Worm (Caenorhabditis elegans) whole organism, midembryonic: ENCODE results near the gene Y39B6A.13.

ENCODE experiments used
- T22C8.4 ChIP-seq: fragments of 200-800 bp; sonication (Bioruptor generic); IDR thresholded peaks from 2 replicates; pipeline ENCODE4 v1.3.6; 2022; ENCODE audit warnings: missing genetic modification characterization, missing compliant biosample characterization
- cog-1 ChIP-seq: sonication (generic microtip); optimal IDR thresholded peaks from 2 replicates; lab custom pipeline; 2016; ENCODE audit warnings: missing genetic modification characterization, missing compliant biosample characterization
- flt-1 ChIP-seq: fragments of 200-800 bp; sonication (Bioruptor generic); IDR thresholded peaks from 2 replicates; pipeline ENCODE4 v1.3.6; 2022; ENCODE audit warnings: missing genetic modification characterization, missing compliant biosample characterization
- klf-2 ChIP-seq: fragments of 200-800 bp; sonication (Bioruptor generic); conservative IDR thresholded peaks from 2 replicates; pipeline ENCODE4 v1.3.6; 2022; ENCODE audit warnings: missing genetic modification reagents, missing genetic modification characterization, missing compliant biosample characterization
- med-1 ChIP-seq: sonication (generic microtip); optimal IDR thresholded peaks from 2 replicates; lab custom pipeline; 2017; ENCODE audit warnings: missing genetic modification characterization, mild to moderate bottlenecking, missing compliant biosample characterization, antibody characterized with exemption, missing genetic modification reagents; ENCODE audit not compliant: insufficient read depth
- ref-1 ChIP-seq: fragments of 200-800 bp; sonication (Bioruptor generic); conservative IDR thresholded peaks from 2 replicates; pipeline ENCODE4 v1.3.6; 2022; ENCODE audit warnings: missing genetic modification reagents, missing genetic modification characterization, missing compliant biosample characterization
- tab-1 ChIP-seq: fragments of 200-800 bp; sonication (Bioruptor generic); IDR thresholded peaks from 2 replicates; pipeline ENCODE4 v1.3.6; 2022; ENCODE audit warnings: missing genetic modification characterization, missing compliant biosample characterization
- ztf-23 ChIP-seq: fragments of 200-800 bp; sonication (Bioruptor generic); IDR thresholded peaks from 2 replicates; pipeline ENCODE4 v1.3.6; 2022; ENCODE audit warnings: missing genetic modification reagents, missing genetic modification characterization, missing compliant biosample characterization
- ztf-29 ChIP-seq: fragments of 200-800 bp; sonication (Bioruptor generic); IDR thresholded peaks from 2 replicates; pipeline ENCODE4 v1.3.6; 2022; ENCODE audit warnings: missing genetic modification reagents, missing genetic modification characterization, missing compliant biosample characterization

Y39B6A.13 gene

ce11 chrV:19119260-19119659 is at the start of gene Y39B6A.13:
Gene Y39B6A.13 (minus strand): TSS chrV:19119425.
- TF ChIP-seq T22C8.4 (GFP tag; lab: Robert Waterston, UW) (peak; percentile 43; the same call in 1 of the 2 replicates), flt-1 (GFP tag; lab: Robert Waterston, UW) (no peak), med-1 (GFP tag; lab: Kevin White, UChicago) (no peak)

ce11 chrV:19158664-19159063 is 39.4 kb upstream of the Y39B6A.13 start, which contains the start of gene Y39B6A.5:
Gene Y39B6A.5 (minus strand): TSS chrV:19158877.
- TF ChIP-seq klf-2 (GFP tag; lab: Robert Waterston, UW), result no peak
- no peak for TF ChIP-seq ztf-29 (GFP tag; lab: Robert Waterston, UW)
- no peak for TF ChIP-seq med-1 (GFP tag; lab: Kevin White, UChicago)
- TF ChIP-seq ztf-23, result no peak
- no peak for TF ChIP-seq cog-1
- TF ChIP-seq ref-1 (GFP tag; lab: Robert Waterston, UW), result no peak
- no peak for TF ChIP-seq flt-1 (GFP tag; lab: Robert Waterston, UW)
- TF ChIP-seq tab-1, result no peak
- TF ChIP-seq T22C8.4 (GFP tag; lab: Robert Waterston, UW), result no peak

- TF ChIP-seq flt-1 (GFP tag; lab: Robert Waterston, UW) (no peak), tab-1 (no peak), ztf-29 (GFP tag; lab: Robert Waterston, UW) (no peak), ref-1 (GFP tag; lab: Robert Waterston, UW) (no peak), med-1 (GFP tag; lab: Kevin White, UChicago) (no peak), klf-2 (GFP tag; lab: Robert Waterston, UW) (no peak), cog-1 (no peak), T22C8.4 (GFP tag; lab: Robert Waterston, UW) (no peak), ztf-23 (no peak)
These were observed 34.6 kb upstream of the Y39B6A.13 start, which contains the start of gene tsp-13 for ce11 chrV:19153806-19154205. Gene tsp-13 (plus strand): TSS chrV:19154106.

ce11 chrV:19153244-19153643 is 34.0 kb upstream of the Y39B6A.13 start:
- TF ChIP-seq ztf-23 (no peak), T22C8.4 (GFP tag; lab: Robert Waterston, UW) (no peak), ztf-29 (GFP tag; lab: Robert Waterston, UW) (no peak), klf-2 (GFP tag; lab: Robert Waterston, UW) (no peak), flt-1 (GFP tag; lab: Robert Waterston, UW) (no peak), cog-1 (no peak), tab-1 (no peak), ref-1 (GFP tag; lab: Robert Waterston, UW) (no peak), med-1 (GFP tag; lab: Kevin White, UChicago) (no peak)

- no peak for TF ChIP-seq tab-1
- TF ChIP-seq ztf-29 (GFP tag; lab: Robert Waterston, UW), result no peak
- no peak for TF ChIP-seq ztf-23
- no peak for TF ChIP-seq flt-1 (GFP tag; lab: Robert Waterston, UW)
- TF ChIP-seq klf-2 (GFP tag; lab: Robert Waterston, UW), result no peak
- no peak for TF ChIP-seq T22C8.4 (GFP tag; lab: Robert Waterston, UW)
- TF ChIP-seq cog-1, result no peak
- TF ChIP-seq ref-1 (GFP tag; lab: Robert Waterston, UW), result no peak
- TF ChIP-seq med-1 (GFP tag; lab: Kevin White, UChicago), result no peak
These were observed 33.1 kb upstream of the Y39B6A.13 start, which contains the start of gene Y39B6A.69 for ce11 chrV:19152328-19152727. Gene Y39B6A.69 (minus strand): TSS chrV:19152428.

- TF ChIP-seq flt-1 (GFP tag; lab: Robert Waterston, UW) (no peak), cog-1 (no peak), ref-1 (GFP tag; lab: Robert Waterston, UW) (no peak), klf-2 (GFP tag; lab: Robert Waterston, UW) (no peak), ztf-23 (no peak)
These were observed 29.8 kb upstream of the Y39B6A.13 start, which contains the start of gene Y39B6A.7 for ce11 chrV:19149057-19149456. Gene Y39B6A.7 (minus strand): TSS chrV:19149157.

ce11 chrV:19148350-19148749 is 29.1 kb upstream of the Y39B6A.13 start:
- TF ChIP-seq cog-1, result no peak
- no peak for TF ChIP-seq tab-1
- TF ChIP-seq T22C8.4 (GFP tag; lab: Robert Waterston, UW), result no peak
- no peak for TF ChIP-seq ztf-29 (GFP tag; lab: Robert Waterston, UW)

ce11 chrV:19142595-19142994 is 23.4 kb upstream of the Y39B6A.13 start:
- TF ChIP-seq med-1 (GFP tag; lab: Kevin White, UChicago) (no peak), T22C8.4 (GFP tag; lab: Robert Waterston, UW) (no peak; the same call in 1 of the 2 replicates), flt-1 (GFP tag; lab: Robert Waterston, UW) (peak; percentile 44; the same call in 1 of the 2 replicates), klf-2 (GFP tag; lab: Robert Waterston, UW) (no peak), ztf-23 (peak; percentile 49; the same call in 1 of the 2 replicates), ztf-29 (GFP tag; lab: Robert Waterston, UW) (no peak), tab-1 (no peak)

- no peak for TF ChIP-seq ztf-23
- no peak for TF ChIP-seq T22C8.4 (GFP tag; lab: Robert Waterston, UW)
- TF ChIP-seq ztf-29 (GFP tag; lab: Robert Waterston, UW), result no peak
- no peak for TF ChIP-seq ref-1 (GFP tag; lab: Robert Waterston, UW)
- TF ChIP-seq tab-1, result no peak
These were observed 21.3 kb upstream of the Y39B6A.13 start, which contains the start of gene cpg-23 for ce11 chrV:19140495-19140894. Gene cpg-23 (plus strand): TSS chrV:19140795.

ce11 chrV:19136206-19136605 is 17.0 kb upstream of the Y39B6A.13 start, which contains the start of gene Y39B6A.9:
Gene Y39B6A.9 (plus strand): TSS chrV:19136506.
- TF ChIP-seq flt-1 (GFP tag; lab: Robert Waterston, UW) (no peak), med-1 (GFP tag; lab: Kevin White, UChicago) (no peak), klf-2 (GFP tag; lab: Robert Waterston, UW) (no peak), tab-1 (no peak), ztf-23 (no peak), cog-1 (no peak), ztf-29 (GFP tag; lab: Robert Waterston, UW) (no peak), ref-1 (GFP tag; lab: Robert Waterston, UW) (no peak), T22C8.4 (GFP tag; lab: Robert Waterston, UW) (no peak)
